Fruit fly (Drosophila melanogaster) whole organism: ENCODE data around the gene scrib.

ENCODE experiments used
- CG8478 ChIP-seq: fragments of >200 bp; optimal IDR thresholded peaks from 2 replicates; lab custom pipeline; 2018; ENCODE audit warnings: inconsistent platforms
- EcR ChIP-seq, 2 experiments: fragments of >200 bp; optimal IDR thresholded peaks; 2 replicates each; lab custom pipeline; 2017; ENCODE audit warnings: missing biosample characterization in 2 of 2, missing genetic modification characterization in 2 of 2, missing genetic modification reagents in 2 of 2
- pan ChIP-seq: fragments of >200 bp; optimal IDR thresholded peaks from 2 replicates; lab custom pipeline; 2017
- psq ChIP-seq: fragments of >200 bp; optimal IDR thresholded peaks from 2 replicates; lab custom pipeline; 2017

DNA sequence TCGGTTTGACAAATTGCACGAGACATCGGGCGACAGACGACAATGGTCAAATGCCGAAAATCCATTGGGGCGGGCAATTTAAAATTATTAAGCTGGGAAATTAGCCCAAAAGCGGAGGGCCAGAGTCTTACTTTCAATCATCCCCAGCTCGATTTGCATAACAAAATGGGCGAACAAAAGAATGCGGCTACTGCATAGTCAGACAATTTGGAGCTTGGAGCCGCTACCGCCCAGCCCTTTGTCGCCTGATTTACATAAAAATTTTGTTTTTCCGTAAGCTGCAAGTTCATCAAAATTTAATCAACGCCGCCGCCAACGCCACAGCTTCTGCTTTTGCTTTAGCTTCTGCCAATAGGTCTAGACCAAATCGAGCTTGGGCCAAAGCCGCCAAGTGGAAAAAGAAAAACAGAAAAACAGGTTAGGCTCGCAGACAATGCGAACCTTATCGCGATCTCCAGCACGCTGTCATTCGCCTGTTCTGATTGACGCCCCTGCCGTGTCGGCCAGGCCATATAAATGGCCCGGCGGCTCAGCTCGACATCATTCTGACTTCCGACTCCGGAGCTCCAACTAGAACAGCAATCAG, 95.3 kb downstream of the scrib start, which contains the start of gene TwdlN:
- TF ChIP-seq CG8478 = no peak
- no peak for TF ChIP-seq EcR (GFP tag; optimal IDR thresholded peaks at IDR 0.05; lab: Kevin White, UChicago)
- no peak for TF ChIP-seq pan
- no peak for TF ChIP-seq psq
